Fruit fly (Drosophila melanogaster): ENCODE data around the gene Klp98A.

- TF ChIP-seq CG1602 (GFP tag; optimal IDR thresholded peaks at IDR 0.05) (no peak), bbx (GFP tag; IDR thresholded peaks at IDR 0.05; ENCODE audit: partially characterized antibody) (no peak), Adf1 (GFP tag; IDR thresholded peaks at IDR 0.05) (no peak), Myb (GFP tag; optimal IDR thresholded peaks at IDR 0.05) (no peak), CG14710 (tag; optimal IDR thresholded peaks at IDR 0.05) (no peak)
Measured at dm6 chr3R:27517157-27517556, 41.8 kb downstream of the Klp98A start, which contains the start of gene CG13972.
